Fruit fly (Drosophila melanogaster) whole organism, embryonic: Measurements from ENCODE around the gene His3.3B.

Source experiments
- Abd-B ChIP-seq: fragments of 200-800 bp; sonication (Bioruptor generic); optimal IDR thresholded peaks from 2 replicates; lab custom pipeline; 2018; ENCODE audit warnings: missing biosample characterization, mild to moderate bottlenecking, missing genetic modification characterization, moderate library complexity
- Bdp1 ChIP-seq: fragments of 200-800 bp; sonication (Bioruptor generic); optimal IDR thresholded peaks from 3 replicates; lab custom pipeline; 2016; ENCODE audit warnings: missing biosample characterization, missing genetic modification characterization
- CG14965 ChIP-seq: fragments of 200-800 bp; sonication (Bioruptor generic); optimal IDR thresholded peaks from 2 replicates; lab custom pipeline; 2016; ENCODE audit warnings: missing biosample characterization, missing genetic modification characterization, borderline replicate concordance
- CG31388 ChIP-seq: fragments of 200-800 bp; sonication (Bioruptor generic); optimal IDR thresholded peaks from 2 replicates; lab custom pipeline; 2016; ENCODE audit warnings: missing biosample characterization, missing genetic modification characterization
- CG4730 ChIP-seq: fragments of 200-800 bp; sonication (Bioruptor generic); IDR thresholded peaks from 2 replicates; pipeline ENCODE4 v1.3.6; 2022; ENCODE audit warnings: missing biosample characterization, missing genetic modification characterization
- NC2α ChIP-seq: fragments of 200-800 bp; sonication (Bioruptor generic); optimal IDR thresholded peaks from 2 replicates; lab custom pipeline; 2016; ENCODE audit warnings: missing biosample characterization, missing genetic modification characterization
- Neu2 ChIP-seq: fragments of 200-800 bp; sonication (Bioruptor generic); optimal IDR thresholded peaks from 3 replicates; lab custom pipeline; 2016; ENCODE audit warnings: missing biosample characterization, missing genetic modification characterization, borderline replicate concordance
- Sin3A ChIP-seq: fragments of >200 bp; optimal IDR thresholded peaks from 2 replicates; lab custom pipeline; 2018
- lab ChIP-seq: fragments of 200-800 bp; sonication (Bioruptor generic); optimal IDR thresholded peaks from 3 replicates; lab custom pipeline; 2017; ENCODE audit warnings: missing biosample characterization, missing genetic modification characterization, mild to moderate bottlenecking, moderate library complexity, missing genetic modification reagents
- maf-S ChIP-seq: fragments of 200-800 bp; sonication (Bioruptor generic); optimal IDR thresholded peaks from 2 replicates; lab custom pipeline; 2016; ENCODE audit warnings: missing biosample characterization, missing genetic modification characterization
- onecut ChIP-seq: fragments of 200-800 bp; sonication (Bioruptor generic); IDR thresholded peaks from 2 replicates; pipeline ENCODE4 v1.3.6; 2022; ENCODE audit warnings: missing biosample characterization, missing genetic modification characterization
- sug ChIP-seq: fragments of 200-800 bp; optimal IDR thresholded peaks from 2 replicates; lab custom pipeline; 2019; ENCODE audit warnings: missing biosample characterization, mild to moderate bottlenecking, missing genetic modification characterization, moderate library complexity

DNA sequence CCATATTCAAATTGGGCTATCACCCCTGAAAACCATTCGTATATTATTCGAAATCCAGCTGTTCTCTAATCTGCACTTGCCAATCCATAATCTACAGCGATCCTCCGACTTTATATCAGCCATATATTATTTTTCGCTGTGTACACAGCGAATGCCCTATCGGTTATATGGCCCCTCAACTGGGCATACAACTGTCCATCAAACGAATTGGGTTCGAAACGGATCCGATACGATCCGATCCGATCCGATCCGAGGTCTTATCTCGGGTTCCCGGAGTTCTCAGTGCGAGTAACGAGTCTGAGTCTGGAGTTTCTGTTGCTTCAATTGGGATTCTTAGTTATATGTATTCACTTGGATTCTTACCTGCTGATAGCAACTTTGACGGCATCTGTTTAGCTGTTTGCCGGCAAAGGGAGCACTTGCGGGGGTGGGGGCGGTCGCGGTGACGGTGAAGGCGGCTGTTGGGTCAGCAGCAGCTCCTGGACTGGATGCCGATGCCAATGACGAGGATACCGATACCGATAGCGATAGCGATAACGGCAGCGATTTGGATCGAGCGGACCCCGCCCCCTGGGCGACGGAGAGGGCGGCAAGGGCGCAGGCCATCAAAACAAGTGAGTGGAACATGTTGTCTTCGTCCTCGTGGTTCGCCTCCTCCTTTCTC is 22.8 kb downstream of the His3.3B start:
- TF ChIP-seq lab (GFP tag; lab: Kevin White, UChicago) (no peak), Abd-B (GFP tag; lab: Kevin White, UChicago) (no peak), CG4730 (GFP tag; lab: Robert Waterston, UW) (no peak), onecut (GFP tag; lab: Robert Waterston, UW) (no peak), Neu2 (GFP tag; lab: Kevin White, UChicago) (no peak), sug (no peak), NC2α (GFP tag; lab: Kevin White, UChicago) (no peak), CG14965 (GFP tag; lab: Kevin White, UChicago) (no peak), maf-S (GFP tag; lab: Kevin White, UChicago) (no peak), Sin3A (lab: Kevin White, UChicago) (no peak), CG31388 (GFP tag; lab: Kevin White, UChicago) (no peak), Bdp1 (GFP tag; lab: Kevin White, UChicago) (no peak)
